Fruit fly (Drosophila melanogaster): ENCODE measurements around the gene CPT2.

Gene CPT2

DNA sequence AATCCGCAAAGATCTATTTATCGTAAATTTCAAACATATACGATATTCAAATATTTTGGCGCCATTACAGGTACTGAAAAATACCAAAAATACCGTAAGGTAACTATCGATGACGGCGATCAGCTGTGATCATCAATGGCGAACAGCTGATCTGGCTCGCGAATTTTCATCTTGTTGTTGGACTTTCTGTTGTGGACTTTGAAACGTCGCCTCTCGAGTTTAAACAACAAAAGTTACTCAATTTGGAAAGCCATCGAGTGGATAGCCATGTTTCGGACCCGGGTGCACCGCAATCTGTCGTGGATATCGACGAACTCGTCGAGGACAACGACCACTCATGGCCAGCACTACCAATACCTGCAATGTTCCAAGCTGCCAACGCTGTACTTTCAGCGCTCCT is at the start of gene CPT2:
CPT2 (plus strand) TSS at position 167 of the 400 bp plus-strand sequence.
- peak; percentile 59 for TF ChIP-seq bab1 (GFP tag; optimal IDR thresholded peaks at IDR 0.05)
- TF ChIP-seq kay (GFP tag; ENCODE audit: borderline replicate concordance), result peak; percentile 68
- peak; percentile 23 for TF ChIP-seq toe (GFP tag; optimal IDR thresholded peaks at IDR 0.05)
- TF ChIP-seq tj (GFP tag; optimal IDR thresholded peaks at IDR 0.05), result no peak
- TF ChIP-seq CG7045 (GFP tag; optimal IDR thresholded peaks at IDR 0.05), result no peak
- TF ChIP-seq CG12768 (GFP tag; optimal IDR thresholded peaks at IDR 0.05), result peak; percentile 84

DNA sequence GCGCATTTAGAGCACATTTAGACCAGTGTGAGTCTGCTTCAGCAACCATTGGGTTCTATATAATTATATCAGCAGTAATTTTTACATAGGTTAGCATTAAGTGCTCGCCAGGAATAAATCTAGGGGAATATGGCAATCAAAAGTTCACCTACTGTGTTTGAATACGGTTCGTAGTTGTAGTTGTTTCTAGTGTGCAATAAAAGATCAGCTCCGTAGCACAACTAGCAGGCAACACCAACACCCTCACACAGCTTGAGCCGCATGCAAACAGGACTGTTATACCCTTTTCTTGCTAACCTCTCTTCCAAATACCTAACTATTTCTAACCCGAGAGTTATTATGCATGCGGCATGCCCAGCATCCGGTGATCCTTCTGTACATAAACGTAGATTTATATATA is 29.3 kb upstream of the CPT2 start, which contains the start of gene CG32846:
CG32846 (minus strand) TSS at position 101 of the 400 bp plus-strand sequence.
- TF ChIP-seq CG5204 (GFP tag; optimal IDR thresholded peaks at IDR 0.05), result no peak
- TF ChIP-seq bab1 (GFP tag; optimal IDR thresholded peaks at IDR 0.05), result no peak
- no peak for TF ChIP-seq cnc (optimal IDR thresholded peaks at IDR 0.05)
- no peak for TF ChIP-seq cic (GFP tag; optimal IDR thresholded peaks at IDR 0.05)
- no peak for TF ChIP-seq Crg-1 (GFP tag; optimal IDR thresholded peaks at IDR 0.05)
- TF ChIP-seq toe (GFP tag; optimal IDR thresholded peaks at IDR 0.05), result no peak
- no peak for TF ChIP-seq Mnt (GFP tag; optimal IDR thresholded peaks at IDR 0.05)
- TF ChIP-seq CG7045 (GFP tag; optimal IDR thresholded peaks at IDR 0.05), result no peak
- no peak for TF ChIP-seq pad (GFP tag; optimal IDR thresholded peaks at IDR 0.05)
- TF ChIP-seq CG12768 (GFP tag; optimal IDR thresholded peaks at IDR 0.05), result no peak
- TF ChIP-seq CG33017 (tag; optimal IDR thresholded peaks at IDR 0.05), result no peak
- no peak for TF ChIP-seq CG11617 (GFP tag; optimal IDR thresholded peaks at IDR 0.05)
- TF ChIP-seq ovo (GFP tag; optimal IDR thresholded peaks at IDR 0.05), result no peak
- no peak for TF ChIP-seq CG14711 (tag; optimal IDR thresholded peaks at IDR 0.05)
- no peak for TF ChIP-seq CG1620 (GFP tag; optimal IDR thresholded peaks at IDR 0.05)
- no peak for TF ChIP-seq kay (GFP tag; ENCODE audit: borderline replicate concordance)
- no peak for TF ChIP-seq CG7101 (tag; optimal IDR thresholded peaks at IDR 0.05)
- no peak for TF ChIP-seq tj (GFP tag; optimal IDR thresholded peaks at IDR 0.05)
- no peak for TF ChIP-seq Clk (GFP tag; optimal IDR thresholded peaks at IDR 0.05)
- TF ChIP-seq Hr96 (GFP tag; optimal IDR thresholded peaks at IDR 0.05), result no peak

- no peak for TF ChIP-seq CG12768 (GFP tag; optimal IDR thresholded peaks at IDR 0.05)
These were observed 19.8 kb upstream of the CPT2 start, which contains the start of the genes CG34025 and Or63a for dm6 chr3L:2960949-2961584. Gene CG34025 (minus strand): TSS chr3L:2961049. Gene Or63a (plus strand): TSS chr3L:2961534.

dm6 chr3L:2986302-2986701 is 5.5 kb downstream of the CPT2 start:
- TF ChIP-seq CG7101 (tag; optimal IDR thresholded peaks at IDR 0.05) (no peak), pad (GFP tag; optimal IDR thresholded peaks at IDR 0.05) (no peak), cnc (optimal IDR thresholded peaks at IDR 0.05) (no peak), CG7045 (GFP tag; optimal IDR thresholded peaks at IDR 0.05) (no peak), CG33017 (tag; optimal IDR thresholded peaks at IDR 0.05) (no peak), tj (GFP tag; optimal IDR thresholded peaks at IDR 0.05) (no peak), Mnt (GFP tag; optimal IDR thresholded peaks at IDR 0.05) (no peak), Crg-1 (GFP tag; optimal IDR thresholded peaks at IDR 0.05) (no peak), kay (GFP tag; ENCODE audit: borderline replicate concordance) (no peak), CG5204 (GFP tag; optimal IDR thresholded peaks at IDR 0.05) (no peak)

DNA sequence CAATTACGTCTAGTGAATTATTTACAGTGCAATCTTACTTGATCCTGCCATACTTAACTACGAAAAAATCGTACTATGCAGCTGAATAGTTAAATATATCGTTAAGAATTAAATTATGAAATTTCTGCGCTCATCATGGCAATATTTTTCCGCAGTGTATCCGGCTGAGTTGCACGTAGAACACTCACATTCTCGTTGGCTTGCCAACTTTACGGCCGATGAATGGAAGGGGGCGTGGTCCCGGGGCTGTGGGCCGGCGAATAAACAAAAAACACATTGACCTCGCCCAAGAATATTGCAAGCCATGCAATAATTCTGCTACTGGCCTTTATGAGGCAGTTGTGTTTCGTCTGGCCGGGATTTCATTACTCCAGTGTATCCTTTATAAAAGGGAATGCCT is 6.9 kb downstream of the CPT2 start:
- TF ChIP-seq pad (GFP tag; optimal IDR thresholded peaks at IDR 0.05), result no peak

DNA sequence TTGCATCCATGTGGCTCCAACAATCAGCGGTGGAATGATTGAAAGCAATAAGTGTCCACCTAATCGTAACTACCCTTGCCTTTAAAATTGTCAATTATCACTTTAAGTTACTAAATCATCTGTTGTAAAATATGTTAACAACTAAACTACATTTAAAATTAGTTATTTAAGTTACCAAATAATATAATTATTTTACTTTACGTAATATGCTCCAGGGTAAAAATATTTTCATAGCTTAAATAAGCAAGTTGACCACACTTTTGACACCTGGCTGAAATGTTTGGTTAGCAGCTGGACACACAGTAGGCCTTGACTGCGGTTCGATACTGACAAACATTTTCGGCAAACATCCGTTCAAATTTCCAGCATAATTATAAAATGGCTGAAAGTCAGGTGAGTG is 14.1 kb downstream of the CPT2 start, which contains the start of gene CG2113:
CG2113 (plus strand) TSS at position 301 of the 400 bp plus-strand sequence.
- TF ChIP-seq Crg-1 (GFP tag; optimal IDR thresholded peaks at IDR 0.05), result no peak
- no peak for TF ChIP-seq CG7045 (GFP tag; optimal IDR thresholded peaks at IDR 0.05)
- TF ChIP-seq cnc (optimal IDR thresholded peaks at IDR 0.05), result no peak
- no peak for TF ChIP-seq CG5204 (GFP tag; optimal IDR thresholded peaks at IDR 0.05)
- no peak for TF ChIP-seq CG12768 (GFP tag; optimal IDR thresholded peaks at IDR 0.05)
- TF ChIP-seq bab1 (GFP tag; optimal IDR thresholded peaks at IDR 0.05), result no peak

dm6 chr3L:3001445-3001844 is 20.6 kb downstream of the CPT2 start, which contains the start of gene FMRFaR:
Gene FMRFaR (plus strand): TSS chr3L:3001716.
- TF ChIP-seq toe (GFP tag; optimal IDR thresholded peaks at IDR 0.05) (no peak), Crg-1 (GFP tag; optimal IDR thresholded peaks at IDR 0.05) (no peak), tj (GFP tag; optimal IDR thresholded peaks at IDR 0.05) (no peak), CG12768 (GFP tag; optimal IDR thresholded peaks at IDR 0.05) (no peak), CG7101 (tag; optimal IDR thresholded peaks at IDR 0.05) (no peak), CG33017 (tag; optimal IDR thresholded peaks at IDR 0.05) (no peak), CG7045 (GFP tag; optimal IDR thresholded peaks at IDR 0.05) (no peak), Clk (GFP tag; optimal IDR thresholded peaks at IDR 0.05) (no peak), CG11617 (GFP tag; optimal IDR thresholded peaks at IDR 0.05) (no peak), CG5204 (GFP tag; optimal IDR thresholded peaks at IDR 0.05) (no peak), cic (GFP tag; optimal IDR thresholded peaks at IDR 0.05) (no peak), Mnt (GFP tag; optimal IDR thresholded peaks at IDR 0.05) (no peak), pad (GFP tag; optimal IDR thresholded peaks at IDR 0.05) (no peak)
